Fruit fly (Drosophila melanogaster) whole organism, embryonic: ENCODE measurements around the gene hng2.

Source experiments
- CG10147 ChIP-seq: fragments of 200-800 bp; sonication (Bioruptor generic); optimal IDR thresholded peaks from 2 replicates; lab custom pipeline; 2019; ENCODE audit warnings: missing biosample characterization, mild to moderate bottlenecking, missing genetic modification characterization, moderate library complexity
- CG10267 ChIP-seq: fragments of 200-800 bp; sonication (Bioruptor generic); optimal IDR thresholded peaks from 2 replicates; lab custom pipeline; 2018; ENCODE audit warnings: missing biosample characterization, mild to moderate bottlenecking, missing genetic modification characterization, moderate library complexity
- CG11093 ChIP-seq: fragments of 200-800 bp; sonication (Bioruptor generic); IDR thresholded peaks from 3 replicates; pipeline ENCODE4 v1.3.6; 2022; ENCODE audit warnings: missing biosample characterization, missing genetic modification characterization
- CG11247 ChIP-seq: fragments of 200-800 bp; sonication (Bioruptor generic); IDR thresholded peaks from 2 replicates; pipeline ENCODE4 v1.3.6; 2022; ENCODE audit warnings: missing biosample characterization, missing genetic modification characterization
- CG11696 ChIP-seq: fragments of 200-800 bp; sonication (Bioruptor generic); IDR thresholded peaks from 2 replicates; pipeline ENCODE4 v1.3.6; 2022; ENCODE audit warnings: missing biosample characterization, missing genetic modification characterization
- CG12219 ChIP-seq: fragments of 200-800 bp; sonication (Bioruptor generic); optimal IDR thresholded peaks from 3 replicates; lab custom pipeline; 2018; ENCODE audit warnings: missing biosample characterization, mild to moderate bottlenecking, missing genetic modification characterization
- CG13123 ChIP-seq: fragments of 200-800 bp; sonication (Bioruptor generic); optimal IDR thresholded peaks from 2 replicates; lab custom pipeline; 2016; ENCODE audit warnings: missing biosample characterization, missing genetic modification characterization
- CG13287 ChIP-seq: fragments of 200-800 bp; sonication (Bioruptor generic); IDR thresholded peaks from 2 replicates; pipeline ENCODE4 v1.3.6; 2022; ENCODE audit warnings: missing biosample characterization, missing genetic modification characterization; ENCODE audit not compliant: partially characterized antibody
- CG13624 ChIP-seq: fragments of 200-800 bp; sonication (Bioruptor generic); optimal IDR thresholded peaks from 2 replicates; lab custom pipeline; 2016; ENCODE audit warnings: missing biosample characterization, missing genetic modification characterization
- CG1603 ChIP-seq: fragments of 200-800 bp; sonication (Bioruptor generic); optimal IDR thresholded peaks from 2 replicates; lab custom pipeline; 2019; ENCODE audit warnings: missing biosample characterization, mild to moderate bottlenecking, missing genetic modification characterization, moderate library complexity
- CG16863 ChIP-seq: fragments of 200-800 bp; sonication (Bioruptor generic); optimal IDR thresholded peaks from 3 replicates; lab custom pipeline; 2016; ENCODE audit warnings: missing biosample characterization, missing genetic modification characterization
- CG17186 ChIP-seq: fragments of 200-800 bp; sonication (Bioruptor generic); optimal IDR thresholded peaks from 3 replicates; lab custom pipeline; 2017; ENCODE audit warnings: missing biosample characterization, missing genetic modification reagents, missing genetic modification characterization
- CG17361 ChIP-seq: fragments of 200-800 bp; sonication (Bioruptor generic); IDR thresholded peaks from 3 replicates; pipeline ENCODE4 v1.3.6; 2022; ENCODE audit warnings: missing biosample characterization, missing genetic modification characterization
- CG2199 ChIP-seq: fragments of 200-800 bp; sonication (Bioruptor generic); IDR thresholded peaks from 3 replicates; pipeline ENCODE4 v1.3.6; 2022; ENCODE audit warnings: missing biosample characterization, missing genetic modification characterization
- CG31224 ChIP-seq: fragments of 200-800 bp; sonication (Bioruptor generic); IDR thresholded peaks from 2 replicates; pipeline ENCODE4 v1.3.6; 2022; ENCODE audit warnings: missing biosample characterization, missing genetic modification characterization
- CG32532 ChIP-seq: fragments of 200-800 bp; sonication (Bioruptor generic); IDR thresholded peaks from 2 replicates; pipeline ENCODE4 v1.3.6; 2022; ENCODE audit warnings: missing biosample characterization, missing genetic modification characterization
- CG3407 ChIP-seq: fragments of 200-800 bp; sonication (Bioruptor generic); optimal IDR thresholded peaks from 2 replicates; lab custom pipeline; 2018; ENCODE audit warnings: missing biosample characterization, mild to moderate bottlenecking, missing genetic modification characterization
- CG3838 ChIP-seq: fragments of 200-800 bp; sonication (Bioruptor generic); optimal IDR thresholded peaks from 3 replicates; lab custom pipeline; 2016; ENCODE audit warnings: missing biosample characterization, missing genetic modification characterization
- CG4617 ChIP-seq: fragments of 200-800 bp; sonication (Bioruptor generic); optimal IDR thresholded peaks from 3 replicates; lab custom pipeline; 2016; ENCODE audit warnings: missing biosample characterization, missing genetic modification characterization, borderline replicate concordance
- CG4707 ChIP-seq: fragments of 200-800 bp; sonication (Bioruptor generic); optimal IDR thresholded peaks from 2 replicates; lab custom pipeline; 2018; ENCODE audit warnings: missing biosample characterization, mild to moderate bottlenecking, missing genetic modification characterization, moderate library complexity
- CG5180 ChIP-seq: fragments of 200-800 bp; sonication (Bioruptor generic); optimal IDR thresholded peaks from 3 replicates; lab custom pipeline; 2017; ENCODE audit warnings: missing biosample characterization, missing genetic modification characterization, mild to moderate bottlenecking, moderate library complexity, missing genetic modification reagents
- CG7987 ChIP-seq: fragments of 200-800 bp; sonication (Bioruptor generic); optimal IDR thresholded peaks from 2 replicates; lab custom pipeline; 2018; ENCODE audit warnings: missing biosample characterization, mild to moderate bottlenecking, missing genetic modification characterization, moderate library complexity
- CG8281 ChIP-seq: fragments of 200-800 bp; sonication (Bioruptor generic); optimal IDR thresholded peaks from 2 replicates; lab custom pipeline; 2018; ENCODE audit warnings: missing biosample characterization, mild to moderate bottlenecking, missing genetic modification characterization, moderate library complexity
- CG9609 ChIP-seq: fragments of 200-800 bp; sonication (Bioruptor generic); optimal IDR thresholded peaks from 3 replicates; lab custom pipeline; 2016; ENCODE audit warnings: missing biosample characterization, missing genetic modification characterization
- Camta ChIP-seq: fragments of 200-800 bp; sonication (Bioruptor generic); optimal IDR thresholded peaks from 2 replicates; lab custom pipeline; 2016; ENCODE audit warnings: missing biosample characterization, missing genetic modification characterization
- CkIIα-i1 ChIP-seq: fragments of 200-800 bp; sonication (Bioruptor generic); IDR thresholded peaks from 2 replicates; pipeline ENCODE4 v1.3.6; 2022; ENCODE audit warnings: missing biosample characterization, missing genetic modification characterization
- Dp ChIP-seq: fragments of 200-800 bp; sonication (Bioruptor generic); optimal IDR thresholded peaks from 2 replicates; lab custom pipeline; 2018; ENCODE audit warnings: missing biosample characterization, mild to moderate bottlenecking, missing genetic modification characterization, moderate library complexity
- Dref ChIP-seq: fragments of 200-800 bp; sonication (Bioruptor generic); IDR thresholded peaks from 2 replicates; pipeline ENCODE4 v1.3.6; 2022; ENCODE audit warnings: missing biosample characterization, missing genetic modification characterization
- E2f2 ChIP-seq: fragments of 200-800 bp; sonication (Bioruptor generic); IDR thresholded peaks from 2 replicates; pipeline ENCODE4 v1.3.6; 2022; ENCODE audit warnings: missing biosample characterization, missing genetic modification characterization
- Ets65A ChIP-seq: fragments of 200-800 bp; sonication (Bioruptor generic); peaks from one replicate; lab custom pipeline; 2016; ENCODE audit warnings: missing biosample characterization, missing genetic modification characterization
- HLH3B ChIP-seq: fragments of 200-800 bp; sonication (Bioruptor generic); IDR thresholded peaks from 2 replicates; pipeline ENCODE4 v1.3.6; 2022; ENCODE audit warnings: missing biosample characterization, missing genetic modification characterization
- Lpt ChIP-seq: fragments of >200 bp; optimal IDR thresholded peaks from 2 replicates; lab custom pipeline; 2018; ENCODE audit warnings: missing biosample characterization, missing genetic modification characterization
- MBD-R2 ChIP-seq: fragments of 200-800 bp; sonication (Bioruptor generic); IDR thresholded peaks from 2 replicates; pipeline ENCODE4 v1.3.6; 2022; ENCODE audit warnings: missing biosample characterization, missing genetic modification characterization
- MESR4 ChIP-seq: fragments of 200-800 bp; sonication (Bioruptor generic); optimal IDR thresholded peaks from 2 replicates; lab custom pipeline; 2018; ENCODE audit warnings: missing biosample characterization, mild to moderate bottlenecking, missing genetic modification characterization, moderate library complexity
- Med ChIP-seq: fragments of 200-800 bp; sonication (Bioruptor generic); peaks from one replicate; lab custom pipeline; 2016; ENCODE audit warnings: missing biosample characterization, missing genetic modification characterization, mild to moderate bottlenecking, inconsistent platforms, moderate library complexity
- Myb ChIP-seq: fragments of 200-800 bp; sonication (Bioruptor generic); optimal IDR thresholded peaks from 2 replicates; lab custom pipeline; 2016; ENCODE audit warnings: missing biosample characterization, missing genetic modification characterization
- cad ChIP-seq: fragments of >200 bp; optimal IDR thresholded peaks from 2 replicates; lab custom pipeline; 2017; ENCODE audit warnings: missing biosample characterization, missing genetic modification characterization
- fd96Cb ChIP-seq: fragments of 200-800 bp; sonication (Bioruptor generic); optimal IDR thresholded peaks from 2 replicates; lab custom pipeline; 2018; ENCODE audit warnings: missing biosample characterization, mild to moderate bottlenecking, missing genetic modification characterization, moderate library complexity
- ham ChIP-seq: fragments of 200-800 bp; sonication (Bioruptor generic); IDR thresholded peaks from 2 replicates; pipeline ENCODE4 v1.3.6; 2022; ENCODE audit warnings: missing biosample characterization, missing genetic modification characterization
- hb ChIP-seq: fragments of 200-800 bp; sonication (Bioruptor generic); IDR thresholded peaks from 3 replicates; pipeline ENCODE4 v1.3.6; 2022; ENCODE audit warnings: missing biosample characterization, missing genetic modification characterization; ENCODE audit not compliant: partially characterized antibody
- psq ChIP-seq: fragments of 200-800 bp; sonication (Bioruptor generic); optimal IDR thresholded peaks from 2 replicates; lab custom pipeline; 2017; ENCODE audit warnings: missing biosample characterization, missing genetic modification characterization
- pzg ChIP-seq: fragments of 200-800 bp; sonication (Bioruptor generic); optimal IDR thresholded peaks from 3 replicates; lab custom pipeline; 2018; ENCODE audit warnings: missing biosample characterization, mild to moderate bottlenecking, missing genetic modification characterization, moderate library complexity
- rib ChIP-seq: fragments of 200-800 bp; sonication (Bioruptor generic); IDR thresholded peaks from 2 replicates; pipeline ENCODE4 v1.3.6; 2022; ENCODE audit warnings: missing biosample characterization, missing genetic modification characterization
- sens ChIP-seq: fragments of 200-800 bp; sonication (Bioruptor generic); peaks from one replicate; lab custom pipeline; 2016; ENCODE audit warnings: missing biosample characterization, missing genetic modification characterization
- tin ChIP-seq: fragments of 200-800 bp; sonication (Bioruptor generic); optimal IDR thresholded peaks from 3 replicates; lab custom pipeline; 2016; ENCODE audit warnings: missing biosample characterization, missing genetic modification characterization

hng2 gene

dm6 chr3R:8806104-8806503, at the start of gene hng2:
hng2 (plus strand) TSS chr3R:8806322.
- TF ChIP-seq CG17186 (GFP tag; lab: Kevin White, UChicago), result peak; percentile 99
- TF ChIP-seq CG4617, result peak; percentile 12
- no peak for TF ChIP-seq Camta
- no peak for TF ChIP-seq ham (GFP tag; lab: Robert Waterston, UW)
- TF ChIP-seq CG11696 (GFP tag; lab: Robert Waterston, UW), result no peak
- no peak for TF ChIP-seq CG10267 (tag; lab: Kevin White, UChicago)
- TF ChIP-seq MESR4 (GFP tag; lab: Kevin White, UChicago), result peak; percentile 16
- no peak for TF ChIP-seq fd96Cb (tag; lab: Kevin White, UChicago)
- TF ChIP-seq Myb (GFP tag; lab: Kevin White, UChicago), result peak; percentile 64
- TF ChIP-seq CG12219 (GFP tag; lab: Kevin White, UChicago), result no peak
- peak; percentile 22 for TF ChIP-seq Dp (GFP tag; lab: Kevin White, UChicago)
- TF ChIP-seq CG11093 (GFP tag; lab: Robert Waterston, UW), result no peak
- 0 out of 3 replicates have a peak, but pooled peaks have one; percentile 49 for TF ChIP-seq CG2199 (GFP tag; lab: Robert Waterston, UW)
- TF ChIP-seq HLH3B (GFP tag; lab: Robert Waterston, UW), result no peak
- TF ChIP-seq CG13287 (GFP tag; lab: Robert Waterston, UW), result 0 out of 2 replicates have a peak, but pooled peaks have one; percentile 8
- TF ChIP-seq CG32532, result no peak
- TF ChIP-seq E2f2 (GFP tag; lab: Robert Waterston, UW), result peak; percentile 4
- no peak for TF ChIP-seq CG16863 (GFP tag; lab: Kevin White, UChicago)
- peak; percentile 28 for TF ChIP-seq Ets65A (GFP tag; lab: Kevin White, UChicago)
- no peak for TF ChIP-seq CG13624
- no peak for TF ChIP-seq CG31224 (GFP tag; lab: Robert Waterston, UW)
- TF ChIP-seq CG8281, result peak; percentile 81
- no peak for TF ChIP-seq tin (GFP tag; lab: Kevin White, UChicago)
- TF ChIP-seq Lpt (GFP tag; lab: Kevin White, UChicago), result no peak
- TF ChIP-seq hb (GFP tag; lab: Robert Waterston, UW), result no peak
- peak; percentile 7 for TF ChIP-seq cad (GFP tag; lab: Kevin White, UChicago)
- TF ChIP-seq sens, result no peak
- TF ChIP-seq rib (GFP tag; lab: Robert Waterston, UW), result no peak
- peak; percentile 74 for TF ChIP-seq CG3838
- TF ChIP-seq MBD-R2 (GFP tag; lab: Robert Waterston, UW), result peak; percentile 39; the same call in 1 of the 2 replicates
- TF ChIP-seq Dref, result peak; percentile 34; the same call in 1 of the 2 replicates
- no peak for TF ChIP-seq CG10147 (GFP tag; lab: Kevin White, UChicago)
- no peak for TF ChIP-seq CG11247
- no peak for TF ChIP-seq CG13123
- no peak for TF ChIP-seq CG3407
- TF ChIP-seq CG5180 (GFP tag; lab: Kevin White, UChicago), result no peak
- TF ChIP-seq pzg (GFP tag; lab: Kevin White, UChicago), result peak; percentile 36
- TF ChIP-seq psq (GFP tag; lab: Kevin White, UChicago), result no peak
- TF ChIP-seq CG4707 (GFP tag; lab: Kevin White, UChicago), result no peak
- TF ChIP-seq CkIIα-i1 (GFP tag; lab: Robert Waterston, UW), result no peak
- TF ChIP-seq CG1603, result peak; percentile 37
- no peak for TF ChIP-seq CG9609 (GFP tag; lab: Kevin White, UChicago)
- TF ChIP-seq Med (GFP tag; lab: Kevin White, UChicago), result peak; percentile 44
- TF ChIP-seq CG17361 (GFP tag; lab: Robert Waterston, UW), result no peak
- TF ChIP-seq CG7987 (GFP tag; lab: Kevin White, UChicago), result no peak
